Fruit fly (Drosophila melanogaster): ENCODE data around the gene CG2938.

- no peak for TF ChIP-seq gcm2 (GFP tag; optimal IDR thresholded peaks at IDR 0.05)
- TF ChIP-seq CG4424 (GFP tag; optimal IDR thresholded peaks at IDR 0.05): no peak
- TF ChIP-seq klu (GFP tag; IDR thresholded peaks at IDR 0.05): no peak
- no peak for TF ChIP-seq Fer1 (GFP tag; optimal IDR thresholded peaks at IDR 0.05)
- TF ChIP-seq Pdp1 (GFP tag; optimal IDR thresholded peaks at IDR 0.05): no peak
- no peak for TF ChIP-seq chm (GFP tag; IDR thresholded peaks at IDR 0.05)
- TF ChIP-seq wdn (GFP tag; IDR thresholded peaks at IDR 0.05): no peak
- no peak for TF ChIP-seq ewg (GFP tag; optimal IDR thresholded peaks at IDR 0.05)
- TF ChIP-seq her (GFP tag; optimal IDR thresholded peaks at IDR 0.05): no peak
- no peak for TF ChIP-seq Hey (tag; optimal IDR thresholded peaks at IDR 0.05)
- TF ChIP-seq Hand (GFP tag; optimal IDR thresholded peaks at IDR 0.05): no peak
Observed at dm6 chrX:3901926-3902325, 34.3 kb downstream of the CG2938 start.

Data from whole organism, embryonic.